Worm (Caenorhabditis elegans) whole organism, L1 larva: ENCODE results near the gene ins-37.

ENCODE experiments used
- Y116A8C.19 ChIP-seq: sonication (generic microtip); optimal IDR thresholded peaks from 2 replicates; lab custom pipeline; 2016; ENCODE audit warnings: missing compliant biosample characterization, missing genetic modification characterization, borderline replicate concordance
- zag-1 ChIP-seq: fragments of 150-350 bp; optimal IDR thresholded peaks from 2 replicates; lab custom pipeline; 2014; ENCODE audit warnings: missing biosample characterization, missing genetic modification characterization

DNA sequence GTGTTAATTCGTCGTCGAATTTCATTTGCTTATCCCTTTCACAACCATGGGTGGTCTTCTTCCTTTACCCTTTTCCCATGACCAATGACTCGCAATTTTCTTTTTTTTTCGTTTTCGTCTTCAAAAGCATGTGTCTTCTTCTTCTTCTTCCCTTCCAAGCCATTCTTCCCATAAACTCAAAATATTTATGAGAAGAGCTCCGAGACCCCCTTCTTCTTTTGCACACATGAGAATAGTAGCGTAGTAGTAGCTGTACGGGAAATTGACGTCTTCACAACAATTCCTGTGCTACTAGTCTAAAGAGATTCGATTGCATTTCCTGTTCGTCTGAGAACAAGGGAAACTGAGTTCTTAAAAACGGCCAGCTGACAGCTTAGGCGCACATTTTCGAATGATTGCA lies 23.6 kb downstream of the ins-37 start:
- TF ChIP-seq Y116A8C.19 (no peak), zag-1 (no peak)
